Fruit fly (Drosophila melanogaster): ENCODE measurements around the gene CG14143.

DNA sequence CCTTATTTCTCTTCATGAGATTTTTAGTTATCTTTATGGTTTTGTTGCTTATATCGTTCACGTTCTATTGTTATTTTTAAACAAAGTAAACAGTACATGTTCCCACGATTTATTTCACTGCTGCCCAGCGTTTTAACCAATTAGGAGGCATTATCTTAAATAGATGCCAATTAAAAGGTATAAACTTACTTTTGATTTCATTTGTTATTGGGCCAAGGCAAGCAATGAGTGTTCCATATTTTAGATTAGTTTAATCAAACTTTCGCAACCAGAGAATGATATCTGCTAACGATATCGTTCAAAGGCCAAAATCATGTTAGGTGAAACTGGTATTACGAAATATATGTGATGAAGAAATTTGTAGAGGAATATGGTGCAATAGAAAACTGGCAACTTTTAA, 48.2 kb downstream of the CG14143 start:
- TF ChIP-seq chinmo (GFP tag; IDR thresholded peaks at IDR 0.05; ENCODE audit: partially characterized antibody) (no peak), CG8944 (GFP tag; optimal IDR thresholded peaks at IDR 0.05) (no peak), CG9817 (tag; optimal IDR thresholded peaks at IDR 0.05) (no peak), CG33557 (GFP tag; optimal IDR thresholded peaks at IDR 0.05) (no peak), Eip74EF (GFP tag; optimal IDR thresholded peaks at IDR 0.05) (no peak), fd96Cb (tag; optimal IDR thresholded peaks at IDR 0.05) (no peak), Atf6 (GFP tag; IDR thresholded peaks at IDR 0.05) (no peak), CG2129 (GFP tag; IDR thresholded peaks at IDR 0.05; ENCODE audit: partially characterized antibody) (no peak)

Measured in whole organism, embryonic.